Worm (Caenorhabditis elegans): ENCODE results near the gene R107.9.

The R107.9 gene

DNA sequence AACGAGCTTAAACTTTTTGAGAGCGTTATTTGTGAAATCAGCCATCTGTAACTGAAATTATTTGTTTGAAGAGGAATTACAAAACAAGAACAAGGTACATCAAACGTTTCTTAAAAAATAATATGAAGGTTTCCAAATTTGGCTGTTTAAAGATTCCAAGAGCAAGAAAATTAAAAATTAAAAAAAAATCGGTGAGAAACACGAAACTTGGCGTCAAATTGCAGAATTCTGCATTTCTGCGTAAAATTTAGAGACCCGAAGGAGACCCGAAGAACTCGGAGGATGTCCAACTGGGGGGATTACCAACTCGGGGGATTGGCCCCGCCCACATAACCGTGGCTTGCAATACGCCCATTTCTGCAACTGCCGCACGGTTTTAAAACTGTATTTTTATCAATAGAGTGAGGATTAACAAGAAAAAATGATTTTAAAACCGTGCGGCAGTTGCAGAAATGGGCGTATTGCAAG is 31.8 kb upstream of the R107.9 start, which contains the start of gene rab-6.1:
rab-6.1 (minus strand) TSS at position 51 of the 468 bp plus-strand sequence.
- TF ChIP-seq bed-1 (GFP tag; IDR thresholded peaks at IDR 0.05), result 0 out of 2 replicates have a peak, but pooled peaks have one; percentile 24
- peak; percentile 65 for TF ChIP-seq ceh-100 (GFP tag; IDR thresholded peaks at IDR 0.05)
- TF ChIP-seq D2030.7 (GFP tag; IDR thresholded peaks at IDR 0.05), result peak; percentile 56

DNA sequence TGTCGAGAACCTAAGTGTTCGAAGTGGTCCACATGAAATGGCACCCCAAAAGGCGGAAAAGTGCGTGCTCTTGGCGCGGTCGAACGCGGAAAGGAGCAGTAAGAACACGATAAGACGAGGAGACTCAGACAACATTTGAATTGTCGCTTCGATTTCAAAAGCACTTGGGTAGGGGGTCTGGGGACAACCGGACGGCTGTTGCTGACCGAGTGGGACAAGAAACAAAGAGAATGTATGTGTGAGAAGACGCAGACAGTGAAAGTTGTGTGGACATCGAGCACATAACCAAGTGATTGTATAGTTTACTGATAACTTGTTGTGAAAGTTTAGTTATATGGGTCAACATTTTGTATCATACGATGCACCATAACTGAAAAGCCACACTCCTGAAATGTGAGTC is 30.6 kb upstream of the R107.9 start:
- TF ChIP-seq nhr-80 (tag; optimal IDR thresholded peaks at IDR 0.05) (peak; percentile 78), F52B5.7 (tag; optimal IDR thresholded peaks at IDR 0.05) (no peak), attf-5 (GFP tag; optimal IDR thresholded peaks at IDR 0.05) (peak; percentile 29), cebp-1 (GFP tag; IDR thresholded peaks at IDR 0.05) (peak; percentile 46; the same call in 1 of the 2 replicates), cebp-1 (tag; optimal IDR thresholded peaks at IDR 0.05) (no peak)

DNA sequence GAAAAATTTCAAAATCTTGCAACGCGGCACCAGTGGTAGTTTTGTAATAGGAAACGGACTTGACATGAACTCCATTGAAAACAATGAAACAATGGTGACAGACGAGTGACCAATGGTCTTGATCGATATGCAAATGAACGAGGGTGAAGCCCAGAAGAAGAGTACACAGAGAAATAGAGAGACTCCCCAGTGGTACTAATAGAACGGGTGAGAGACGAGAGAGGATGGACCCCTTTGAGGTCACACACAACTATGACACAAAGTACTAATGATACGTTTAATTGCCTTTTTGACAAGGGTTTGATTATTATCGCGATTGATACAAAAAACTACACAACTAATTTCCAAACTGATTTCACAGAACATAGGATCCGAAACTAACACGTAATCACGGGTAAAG is 27.7 kb upstream of the R107.9 start, which contains the start of gene F59B2.8:
F59B2.8 (minus strand) TSS at position 151 of the 400 bp plus-strand sequence.
- TF ChIP-seq C17E4.6 (GFP tag; IDR thresholded peaks at IDR 0.05) (no peak), attf-5 (GFP tag; optimal IDR thresholded peaks at IDR 0.05) (no peak), snpc-1.3 (tag; optimal IDR thresholded peaks at IDR 0.05; ENCODE audit: insufficient read depth) (no peak), lin-40 (tag; optimal IDR thresholded peaks at IDR 0.05) (no peak), T07F8.4 (tag; optimal IDR thresholded peaks at IDR 0.05) (no peak)

DNA sequence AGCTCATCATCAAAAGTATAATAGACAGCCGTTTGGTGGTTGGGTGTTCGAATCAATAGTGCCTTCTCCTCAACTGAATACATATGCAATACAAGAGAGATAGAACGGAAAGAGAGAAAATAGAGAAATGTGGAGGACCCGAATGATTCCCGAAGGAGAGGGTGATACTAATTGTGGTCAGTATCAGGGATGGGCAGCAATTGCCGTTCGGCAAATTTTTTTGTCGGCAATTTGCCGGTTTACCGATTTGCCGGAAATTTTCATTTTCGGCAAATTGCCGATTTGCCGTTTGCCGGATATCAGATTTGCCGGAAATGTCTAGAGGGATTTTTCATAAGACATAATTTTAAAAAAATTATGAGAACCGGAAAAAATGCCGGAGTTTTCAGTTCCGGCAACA is 25.4 kb upstream of the R107.9 start, which contains the start of gene F59B2.9:
F59B2.9 (minus strand) TSS at position 101 of the 400 bp plus-strand sequence.
- TF ChIP-seq somi-1 (GFP tag; optimal IDR thresholded peaks at IDR 0.05), result no peak
- no peak for TF ChIP-seq let-607 (tag; optimal IDR thresholded peaks at IDR 0.05)
- TF ChIP-seq F57A8.1 (GFP tag; optimal IDR thresholded peaks at IDR 0.05), result no peak
- TF ChIP-seq lin-26 (GFP tag; IDR thresholded peaks at IDR 0.05), result no peak
- TF ChIP-seq attf-6 (GFP tag; IDR thresholded peaks at IDR 0.05), result no peak
- no peak for TF ChIP-seq ceh-91 (GFP tag; IDR thresholded peaks at IDR 0.05)
- TF ChIP-seq athp-1 (tag; optimal IDR thresholded peaks at IDR 0.05), result no peak
- no peak for TF ChIP-seq fkh-3 (tag; optimal IDR thresholded peaks at IDR 0.05)

DNA sequence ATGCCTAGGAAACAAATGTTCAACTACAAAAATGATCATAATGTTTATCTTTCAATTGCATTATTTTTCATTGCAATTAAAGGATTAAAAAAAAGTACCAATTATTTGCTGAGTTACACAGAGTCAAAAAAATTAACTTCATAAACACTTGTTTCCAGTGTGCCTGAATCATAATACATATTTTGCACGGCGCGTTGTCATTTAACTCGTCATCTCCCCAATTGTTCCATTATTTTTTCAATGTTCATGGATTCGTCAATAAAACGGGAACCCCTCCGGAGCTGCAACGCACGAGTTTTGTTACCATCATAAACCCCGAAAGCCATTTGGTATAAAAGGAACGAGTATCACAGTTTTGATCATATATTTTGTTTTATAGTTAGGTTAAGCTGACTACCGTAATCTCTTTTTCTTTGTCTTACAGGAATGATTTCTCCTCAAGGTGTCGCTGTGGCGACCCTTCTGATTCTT is 20.5 kb upstream of the R107.9 start, which contains the start of gene F59B2.12:
F59B2.12 (plus strand) TSS at position 421 of the 471 bp plus-strand sequence.
- TF ChIP-seq F55B11.4 (tag; optimal IDR thresholded peaks at IDR 0.05; ENCODE audit: borderline replicate concordance, insufficient read depth) (no peak), tbp1 (GFP tag; optimal IDR thresholded peaks at IDR 0.05) (no peak), ceh-40 (GFP tag; IDR thresholded peaks at IDR 0.05) (no peak), madf-8 (GFP tag; conservative IDR thresholded peaks at IDR 0.05) (no peak), F33H1.4 (GFP tag; IDR thresholded peaks at IDR 0.05) (no peak), lin-54 (GFP tag; optimal IDR thresholded peaks at IDR 0.05) (no peak), T07F8.4 (tag; optimal IDR thresholded peaks at IDR 0.05) (no peak), F39B2.1 (GFP tag; IDR thresholded peaks at IDR 0.05) (no peak), him-1 (tag; optimal IDR thresholded peaks at IDR 0.05) (no peak), somi-1 (GFP tag; optimal IDR thresholded peaks at IDR 0.05) (no peak), aptf-3 (GFP tag; IDR thresholded peaks at IDR 0.05) (no peak), cebp-1 (GFP tag; IDR thresholded peaks at IDR 0.05) (no peak), cebp-1 (tag; optimal IDR thresholded peaks at IDR 0.05) (no peak), nhr-90 (tag; optimal IDR thresholded peaks at IDR 0.05) (no peak), snpc-3.4 (tag; optimal IDR thresholded peaks at IDR 0.05) (no peak), tlf-1 (GFP tag; optimal IDR thresholded peaks at IDR 0.05) (no peak), ccch-3 (GFP tag; optimal IDR thresholded peaks at IDR 0.05) (no peak), gei-17 (GFP tag; optimal IDR thresholded peaks at IDR 0.05) (no peak), lin-40 (tag; optimal IDR thresholded peaks at IDR 0.05) (no peak), B0019.2 (GFP tag; conservative IDR thresholded peaks at IDR 0.05) (no peak)
